Worm (Caenorhabditis elegans) whole organism, L4 larva: ENCODE results near the gene Y75B8A.7.

Experiments used
- D1046.2 ChIP-seq: fragments of 200-800 bp; sonication (Bioruptor generic); IDR thresholded peaks from 2 replicates; pipeline ENCODE4 v1.3.6; 2022; ENCODE audit warnings: missing genetic modification characterization, missing compliant biosample characterization
- F37D6.2 ChIP-seq: sonication (generic microtip); optimal IDR thresholded peaks from 2 replicates; lab custom pipeline; 2016; ENCODE audit warnings: mild to moderate bottlenecking, missing genetic modification characterization, missing compliant biosample characterization
- F44E2.7 ChIP-seq: fragments of 200-800 bp; sonication (Bioruptor generic); IDR thresholded peaks from 2 replicates; pipeline ENCODE4 v2.1.2; 2022; ENCODE audit warnings: missing genetic modification characterization, missing compliant biosample characterization
- Y5F2A.4 ChIP-seq: fragments of 200-800 bp; sonication (Bioruptor generic); optimal IDR thresholded peaks from 2 replicates; lab custom pipeline; 2018; ENCODE audit warnings: mild to moderate bottlenecking, missing genetic modification characterization, missing compliant biosample characterization
- aha-1 ChIP-seq: fragments of 150-350 bp; peaks from one replicate; lab custom pipeline; 2014; ENCODE audit warnings: missing biosample characterization, missing genetic modification characterization
- aly-2 ChIP-seq: sonication (generic microtip); optimal IDR thresholded peaks from 2 replicates; lab custom pipeline; 2018; ENCODE audit warnings: missing biosample characterization, missing genetic modification characterization
- arid-1 ChIP-seq: fragments of 200-800 bp; sonication (Bioruptor generic); conservative IDR thresholded peaks from 2 replicates; pipeline ENCODE4 v1.3.6; 2022; ENCODE audit warnings: missing genetic modification reagents, missing genetic modification characterization, missing compliant biosample characterization
- attf-4 ChIP-seq: sonication (generic microtip); optimal IDR thresholded peaks from 3 replicates; lab custom pipeline; 2017; ENCODE audit warnings: missing biosample characterization, missing genetic modification characterization
- ceh-20 ChIP-seq: fragments of 200-800 bp; sonication (Bioruptor generic); IDR thresholded peaks from 2 replicates; pipeline ENCODE4 v1.3.6; 2022; ENCODE audit warnings: missing genetic modification reagents, missing genetic modification characterization, missing compliant biosample characterization
- ceh-32 ChIP-seq: sonication (generic microtip); optimal IDR thresholded peaks from 2 replicates; lab custom pipeline; 2016; ENCODE audit warnings: mild to moderate bottlenecking, missing genetic modification characterization, missing compliant biosample characterization; ENCODE audit not compliant: poor library complexity
- ceh-44 ChIP-seq: fragments of 200-800 bp; sonication (Bioruptor generic); IDR thresholded peaks from 2 replicates; pipeline ENCODE4 v1.3.6; 2022; ENCODE audit warnings: missing genetic modification reagents, missing genetic modification characterization, missing compliant biosample characterization
- ceh-62 ChIP-seq: sonication (generic microtip); optimal IDR thresholded peaks from 2 replicates; lab custom pipeline; 2017; ENCODE audit warnings: missing biosample characterization, missing genetic modification characterization
- daf-19 ChIP-seq: fragments of 200-800 bp; sonication (Bioruptor generic); conservative IDR thresholded peaks from 2 replicates; pipeline ENCODE4 v1.3.6; 2022; ENCODE audit warnings: missing genetic modification characterization, missing compliant biosample characterization
- daf-8 ChIP-seq: fragments of 200-800 bp; sonication (Bioruptor generic); IDR thresholded peaks from 2 replicates; pipeline ENCODE4 v1.3.6; 2022; ENCODE audit warnings: missing genetic modification characterization, missing compliant biosample characterization
- dmd-6 ChIP-seq: fragments of 200-800 bp; sonication (Bioruptor generic); IDR thresholded peaks from 2 replicates; pipeline ENCODE4 v1.3.6; 2022; ENCODE audit warnings: missing genetic modification reagents, missing genetic modification characterization, missing compliant biosample characterization
- duxl-1 ChIP-seq: sonication (generic microtip); optimal IDR thresholded peaks from 2 replicates; lab custom pipeline; 2016; ENCODE audit warnings: mild to moderate bottlenecking, missing genetic modification characterization, moderate library complexity, missing compliant biosample characterization; ENCODE audit not compliant: poor library complexity
- dve-1 ChIP-seq: sonication (generic microtip); optimal IDR thresholded peaks from 2 replicates; lab custom pipeline; 2017; ENCODE audit warnings: antibody characterized with exemption, mild to moderate bottlenecking, missing genetic modification characterization, missing compliant biosample characterization; ENCODE audit not compliant: insufficient read depth
- egl-27 ChIP-seq: sonication (generic microtip); optimal IDR thresholded peaks from 3 replicates; lab custom pipeline; 2017; ENCODE audit warnings: missing biosample characterization, missing genetic modification reagents, missing genetic modification characterization
- fkh-10 ChIP-seq: fragments of 150-350 bp; optimal IDR thresholded peaks from 2 replicates; lab custom pipeline; 2014; ENCODE audit warnings: missing biosample characterization, missing genetic modification reagents, missing genetic modification characterization
- fos-1 ChIP-seq: fragments of 150-350 bp; optimal IDR thresholded peaks from 2 replicates; lab custom pipeline; 2014; ENCODE audit warnings: missing biosample characterization, missing genetic modification characterization
- hlh-11 ChIP-seq: fragments of 200-800 bp; sonication (Bioruptor generic); optimal IDR thresholded peaks from 2 replicates; lab custom pipeline; 2018; ENCODE audit warnings: mild to moderate bottlenecking, missing genetic modification characterization, missing compliant biosample characterization
- lin-1 ChIP-seq: fragments of 200-800 bp; sonication (Bioruptor generic); IDR thresholded peaks from 2 replicates; pipeline ENCODE4 v1.3.6; 2022; ENCODE audit warnings: missing genetic modification reagents, missing genetic modification characterization, missing compliant biosample characterization
- madf-5 ChIP-seq, 2 experiments: fragments of 200-800 bp; sonication (Bioruptor generic); IDR thresholded peaks; 2 replicates each; pipeline ENCODE4 v1.3.6; 2022; ENCODE audit warnings: missing compliant biosample characterization in 2 of 2, missing genetic modification characterization in 2 of 2
- mdt-29 ChIP-seq: fragments of 200-800 bp; sonication (Bioruptor generic); IDR thresholded peaks from 2 replicates; pipeline ENCODE4 v1.3.6; 2022; ENCODE audit warnings: missing genetic modification reagents, missing genetic modification characterization, missing compliant biosample characterization
- mxl-2 ChIP-seq: fragments of 200-800 bp; sonication (Bioruptor generic); conservative IDR thresholded peaks from 2 replicates; pipeline ENCODE4 v1.3.6; 2022; ENCODE audit warnings: missing genetic modification reagents, missing genetic modification characterization, missing compliant biosample characterization
- nhr-10 ChIP-seq: fragments of 150-350 bp; optimal IDR thresholded peaks from 2 replicates; lab custom pipeline; 2014; ENCODE audit warnings: missing biosample characterization, missing genetic modification characterization
- nhr-111 ChIP-seq: fragments of 200-800 bp; sonication (Bioruptor generic); optimal IDR thresholded peaks from 2 replicates; lab custom pipeline; 2018; ENCODE audit warnings: mild to moderate bottlenecking, missing genetic modification characterization, missing compliant biosample characterization
- nhr-42 ChIP-seq: fragments of 200-800 bp; sonication (Bioruptor generic); IDR thresholded peaks from 2 replicates; pipeline ENCODE4 v1.3.6; 2022; ENCODE audit warnings: missing genetic modification characterization, missing compliant biosample characterization
- nhr-48 ChIP-seq: sonication (generic microtip); optimal IDR thresholded peaks from 2 replicates; lab custom pipeline; 2016; ENCODE audit warnings: mild to moderate bottlenecking, missing genetic modification characterization, missing compliant biosample characterization
- set-16 ChIP-seq: fragments of 200-800 bp; sonication (Bioruptor generic); IDR thresholded peaks from 2 replicates; pipeline ENCODE4 v1.3.6; 2022; ENCODE audit warnings: missing genetic modification reagents, missing genetic modification characterization, missing compliant biosample characterization
- snpc-1.2 ChIP-seq: fragments of 200-800 bp; sonication (Bioruptor generic); IDR thresholded peaks from 2 replicates; pipeline ENCODE4 v1.3.6; 2022; ENCODE audit warnings: missing genetic modification reagents, missing genetic modification characterization, missing compliant biosample characterization
- spr-1 ChIP-seq: sonication (generic microtip); optimal IDR thresholded peaks from 2 replicates; lab custom pipeline; 2016; ENCODE audit warnings: mild to moderate bottlenecking, missing genetic modification characterization, missing compliant biosample characterization
- spr-3 ChIP-seq: fragments of 200-800 bp; sonication (Bioruptor generic); optimal IDR thresholded peaks from 2 replicates; lab custom pipeline; 2018; ENCODE audit warnings: mild to moderate bottlenecking, missing genetic modification characterization, missing compliant biosample characterization
- unc-130 ChIP-seq: sonication (generic microtip); optimal IDR thresholded peaks from 2 replicates; lab custom pipeline; 2016; ENCODE audit warnings: missing genetic modification reagents, missing genetic modification characterization, missing compliant biosample characterization
- unc-62 ChIP-seq, 3 experiments: fragments of 150-350 bp in 1 of 3; sonication (generic microtip); optimal IDR thresholded peaks in 2 of 3; peaks in 1 of 3; 1 replicate in 1 of 3; 2 replicates in 2 of 3; lab custom pipeline; 2014 to 2017; ENCODE audit warnings: missing biosample characterization in 3 of 3, missing genetic modification characterization in 3 of 3, missing genetic modification reagents in 3 of 3, missing genotype in 1 of 3
- vab-7 ChIP-seq: fragments of 200-800 bp; sonication (Bioruptor generic); IDR thresholded peaks from 2 replicates; pipeline ENCODE4 v1.3.6; 2022; ENCODE audit warnings: missing genetic modification reagents, missing genetic modification characterization, missing compliant biosample characterization
- zag-1 ChIP-seq: fragments of 150-350 bp; optimal IDR thresholded peaks from 2 replicates; lab custom pipeline; 2014; ENCODE audit warnings: missing biosample characterization, missing genetic modification characterization

Gene Y75B8A.7

DNA sequence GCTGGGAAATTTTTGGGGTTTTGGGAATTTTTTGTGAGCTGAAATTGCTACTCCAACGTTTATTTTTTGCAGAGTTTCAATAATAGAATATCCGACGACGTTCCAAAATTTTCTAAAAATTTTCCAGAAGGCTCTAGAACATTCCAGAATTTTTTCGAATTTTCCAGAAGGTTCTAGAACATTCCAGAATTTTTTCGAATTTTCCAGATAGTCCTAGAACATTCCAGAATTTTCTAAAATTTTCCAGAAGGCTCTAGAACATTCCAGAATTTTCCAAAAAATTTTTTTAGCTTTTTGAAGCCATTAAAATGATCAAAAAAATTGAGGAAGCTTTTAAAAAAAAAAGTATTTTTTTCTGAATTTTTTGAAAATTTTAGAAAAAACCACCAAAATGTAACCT is 29.3 kb upstream of the Y75B8A.7 start:
- TF ChIP-seq daf-19 (no peak), fos-1 (no peak), mdt-29 (no peak), Y5F2A.4 (GFP tag; lab: Kevin White, UChicago) (no peak), nhr-10 (no peak), zag-1 (tag; lab: Kevin White, UChicago) (no peak), egl-27 (no peak), nhr-48 (tag; lab: Kevin White, UChicago) (no peak), madf-5 (GFP tag; IDR thresholded peaks at IDR 0.05; lab: Robert Waterston, UW) (no peak), nhr-42 (no peak), vab-7 (GFP tag; lab: Robert Waterston, UW) (no peak), fkh-10 (GFP tag; lab: Kevin White, UChicago) (no peak), duxl-1 (tag; lab: Kevin White, UChicago) (no peak)
- TF ChIP-seq, all 104 proteins: peak for 0

DNA sequence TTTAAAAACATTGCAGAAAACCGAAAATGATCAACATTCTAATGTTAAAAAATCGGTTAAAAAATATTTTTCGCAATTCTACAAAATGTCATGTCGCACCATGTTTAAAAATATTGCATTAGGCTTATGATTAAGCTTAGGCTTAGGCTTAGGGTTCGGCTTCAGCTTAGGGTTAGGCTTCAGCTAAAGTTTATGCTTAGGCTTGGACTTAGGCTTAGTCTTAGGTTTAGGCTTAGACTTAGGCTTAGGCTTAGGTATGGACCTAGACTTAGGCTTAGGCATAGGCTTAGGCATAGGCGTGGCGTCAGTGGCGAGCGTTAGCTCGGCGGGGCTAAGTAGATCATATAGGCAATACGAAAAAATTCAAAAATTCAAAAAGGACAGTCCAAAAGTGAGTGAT is 28.3 kb upstream of the Y75B8A.7 start:
- TF ChIP-seq ceh-44 (GFP tag; lab: Robert Waterston, UW) (no peak), vab-7 (GFP tag; lab: Robert Waterston, UW) (no peak), mxl-2 (GFP tag; lab: Robert Waterston, UW) (no peak), daf-8 (GFP tag; lab: Robert Waterston, UW) (no peak), dve-1 (tag; lab: Kevin White, UChicago) (no peak)
- TF ChIP-seq, all 104 proteins: peak for 0

DNA sequence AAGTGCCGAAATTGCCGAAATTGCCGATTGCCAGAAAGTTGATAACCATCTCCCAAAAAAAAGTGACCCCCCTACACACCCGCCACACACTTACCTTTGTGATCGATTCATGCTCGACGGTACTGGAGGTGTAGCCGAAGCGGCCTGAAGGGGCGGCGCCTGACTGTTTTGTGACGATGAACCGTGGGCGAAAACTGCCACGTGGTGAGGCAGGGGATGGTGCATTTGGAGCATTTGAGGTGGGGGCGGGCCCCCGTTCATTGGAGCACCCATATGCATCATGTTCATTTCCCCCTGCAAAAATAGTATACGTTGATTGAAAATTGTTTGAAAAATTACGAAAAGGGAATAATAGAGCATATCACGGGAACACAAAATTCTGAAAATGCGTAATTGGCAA is 22.6 kb upstream of the Y75B8A.7 start, which contains the start of gene Y75B8A.6:
Gene Y75B8A.6 (minus strand): TSS at position 292 of the 400 bp plus-strand sequence.
- TF ChIP-seq set-16 (peak; percentile 56), attf-4 (no peak)

DNA sequence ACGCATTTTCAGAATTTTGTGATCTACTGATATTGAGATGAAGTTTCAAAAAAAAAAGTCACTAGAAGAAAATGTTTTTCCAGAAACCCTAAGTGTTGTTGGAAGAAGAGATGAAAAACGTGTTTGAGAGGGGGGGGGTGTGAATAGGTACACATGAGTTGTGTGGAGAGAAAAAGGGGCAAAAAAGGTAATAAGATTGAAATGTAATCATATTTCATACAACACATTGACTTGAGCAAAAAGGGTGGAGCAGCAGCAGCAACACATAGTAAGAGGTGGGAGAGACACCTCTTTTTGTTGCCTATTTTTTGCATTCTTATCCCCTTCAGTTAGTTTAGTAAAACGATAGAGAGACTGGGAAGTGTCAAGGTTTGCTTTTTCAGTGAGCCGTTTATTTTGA is 21.9 kb upstream of the Y75B8A.7 start:
- TF ChIP-seq spr-3 (GFP tag; lab: Kevin White, UChicago) (no peak), aly-2 (tag; lab: Kevin White, UChicago) (no peak), aha-1 (tag; lab: Kevin White, UChicago) (peak; percentile 46), snpc-1.2 (GFP tag; lab: Robert Waterston, UW) (no peak), F37D6.2 (tag; lab: Kevin White, UChicago) (no peak), F44E2.7 (GFP tag; lab: Robert Waterston, UW) (no peak)

DNA sequence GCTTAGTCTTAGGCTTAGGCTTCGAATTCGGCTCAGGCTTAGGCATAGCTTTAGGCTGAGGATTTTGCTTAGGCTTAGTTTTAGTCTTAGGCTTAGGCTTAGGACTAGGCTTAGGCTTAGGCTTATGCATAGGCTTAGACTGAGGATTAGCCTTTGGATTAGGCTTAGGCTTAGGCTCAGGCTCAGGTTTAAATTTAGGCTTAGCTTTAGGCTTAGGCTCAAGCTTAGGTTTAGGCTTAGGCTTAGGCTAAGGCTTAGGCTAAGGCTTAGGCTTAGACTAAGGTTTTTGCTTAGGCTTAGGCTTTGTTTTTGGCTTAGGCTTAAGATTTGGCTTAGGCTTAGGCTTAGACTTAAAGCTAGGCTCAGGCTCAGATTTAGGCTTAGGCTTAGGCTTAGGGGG is 20.9 kb upstream of the Y75B8A.7 start:
- TF ChIP-seq ceh-20 (GFP tag; lab: Robert Waterston, UW) (no peak), aly-2 (tag; lab: Kevin White, UChicago) (no peak), hlh-11 (tag; lab: Kevin White, UChicago) (no peak), D1046.2 (no peak), madf-5 (GFP tag; IDR thresholded peaks at IDR 0.05; lab: Robert Waterston, UW) (no peak), unc-130 (GFP tag; lab: Kevin White, UChicago) (no peak), egl-27 (no peak), lin-1 (GFP tag; lab: Robert Waterston, UW) (no peak), arid-1 (GFP tag; lab: Robert Waterston, UW) (no peak), set-16 (no peak)

DNA sequence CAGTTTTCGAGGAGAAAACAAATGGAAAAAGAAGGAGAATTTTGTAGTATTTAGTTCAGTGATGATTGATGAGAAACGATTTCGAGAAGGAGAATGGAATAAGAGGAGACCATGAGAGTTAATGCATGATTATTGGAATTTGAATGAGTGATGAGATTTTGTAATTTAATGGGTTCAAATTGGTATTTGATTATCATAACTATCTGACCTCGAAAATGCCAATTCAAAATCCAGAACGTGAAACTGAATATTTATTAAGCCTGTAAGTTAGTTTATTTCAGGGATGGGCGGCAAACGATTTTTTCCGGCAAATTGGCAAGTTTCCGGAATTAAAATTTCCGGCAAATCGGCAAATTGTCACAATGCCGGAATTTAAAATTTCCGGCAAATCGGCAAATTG is 19.6 kb upstream of the Y75B8A.7 start:
- TF ChIP-seq spr-1 (no peak), unc-62 (GFP tag; optimal IDR thresholded peaks at IDR 0.05 in 1 of 2; lab: Kevin White, UChicago) (peak in 1 of 2 experiments; percentile 92), unc-62 (tag; optimal IDR thresholded peaks at IDR 0.05; lab: Kevin White, UChicago) (no peak), nhr-42 (no peak), dmd-6 (no peak), nhr-111 (GFP tag; lab: Kevin White, UChicago) (no peak), ceh-62 (tag; lab: Kevin White, UChicago) (no peak), ceh-32 (tag; lab: Kevin White, UChicago) (no peak)
- TF ChIP-seq, all 104 proteins: peak for 1
